Worm (Caenorhabditis elegans) whole organism, young adult: Measurements from ENCODE around the gene try-11.

Source experiments
- B0261.1 ChIP-seq: sonication (generic microtip); optimal IDR thresholded peaks from 2 replicates; lab custom pipeline; 2016; ENCODE audit warnings: mild to moderate bottlenecking, missing genetic modification characterization, moderate library complexity, missing compliant biosample characterization
- T07F8.4 ChIP-seq: sonication (generic microtip); optimal IDR thresholded peaks from 2 replicates; lab custom pipeline; 2016; ENCODE audit warnings: mild to moderate bottlenecking, missing genetic modification characterization, moderate library complexity, missing compliant biosample characterization
- akir-1 ChIP-seq: fragments of 200-800 bp; sonication (Bioruptor generic); optimal IDR thresholded peaks from 2 replicates; lab custom pipeline; 2018; ENCODE audit warnings: mild to moderate bottlenecking, missing genetic modification characterization, moderate library complexity, missing compliant biosample characterization
- bed-1 ChIP-seq: fragments of 200-800 bp; sonication (Bioruptor generic); IDR thresholded peaks from 2 replicates; pipeline ENCODE4 v1.3.6; 2022; ENCODE audit warnings: missing genetic modification reagents, missing genetic modification characterization, missing compliant biosample characterization
- bed-2 ChIP-seq: fragments of 200-800 bp; sonication (Bioruptor generic); IDR thresholded peaks from 2 replicates; pipeline ENCODE4 v1.3.6; 2022; ENCODE audit warnings: missing genetic modification reagents, missing genetic modification characterization, missing compliant biosample characterization
- pha-4 ChIP-seq: fragments of 150-350 bp; sonication (generic microtip); optimal IDR thresholded peaks from 2 replicates; lab custom pipeline; 2014; ENCODE audit warnings: missing biosample characterization, missing genetic modification reagents, missing genetic modification characterization
- snpc-4 ChIP-seq, 5 experiments: fragments of 150-350 bp in 1 of 5; sonication (generic microtip) in 4 of 5; optimal IDR thresholded peaks; 2 replicates each; lab custom pipeline; 2014 to 2018; ENCODE audit warnings: missing genetic modification characterization in 5 of 5, missing biosample characterization in 3 of 5, antibody characterized with exemption in 2 of 5, mild to moderate bottlenecking in 2 of 5, missing compliant biosample characterization in 2 of 5, missing genotype in 2 of 5, moderate library complexity in 2 of 5, missing genetic modification reagents in 1 of 5

- TF ChIP-seq T07F8.4 (tag; lab: Kevin White, UChicago) (no peak), pha-4 (tag; lab: Kevin White, UChicago) (no peak), B0261.1 (no peak), bed-2 (GFP tag; lab: Robert Waterston, UW) (no peak), akir-1 (no peak), snpc-4 (GFP tag; optimal IDR thresholded peaks at IDR 0.05; lab: Kevin White, UChicago) (no peak), snpc-4 (tag; optimal IDR thresholded peaks at IDR 0.05; lab: Kevin White, UChicago) (no peak), bed-1 (GFP tag; lab: Robert Waterston, UW) (no peak)
Measured at ce11 chrV:7490340-7490739, 38.8 kb downstream of the try-11 start, which contains the start of gene srbc-9.
